Fruit fly (Drosophila melanogaster) whole organism, embryonic: ENCODE results near the gene Sfp23F.

Experiments
- Ada2b ChIP-seq: fragments of 200-800 bp; sonication (Bioruptor generic); IDR thresholded peaks from 2 replicates; pipeline ENCODE4 v1.3.6; 2022; ENCODE audit warnings: missing biosample characterization, missing genetic modification characterization
- Adf1 ChIP-seq: fragments of 200-800 bp; sonication (Bioruptor generic); IDR thresholded peaks from 2 replicates; pipeline ENCODE4 v1.3.6; 2022; ENCODE audit warnings: missing biosample characterization, missing genetic modification characterization
- Bdp1 ChIP-seq: fragments of 200-800 bp; sonication (Bioruptor generic); optimal IDR thresholded peaks from 3 replicates; lab custom pipeline; 2016; ENCODE audit warnings: missing biosample characterization, missing genetic modification characterization
- Bteb2 ChIP-seq: fragments of 200-800 bp; sonication (Bioruptor generic); optimal IDR thresholded peaks from 2 replicates; lab custom pipeline; 2016; ENCODE audit warnings: missing biosample characterization, missing genetic modification characterization
- CG1024 ChIP-seq: fragments of 200-800 bp; sonication (Bioruptor generic); IDR thresholded peaks from 2 replicates; pipeline ENCODE4 v1.3.6; 2022; ENCODE audit warnings: missing biosample characterization, missing genetic modification characterization
- CG11085 ChIP-seq: fragments of 200-800 bp; sonication (Bioruptor generic); IDR thresholded peaks from 2 replicates; pipeline ENCODE4 v1.3.6; 2022; ENCODE audit warnings: missing biosample characterization, missing genetic modification characterization
- CG11247 ChIP-seq: fragments of 200-800 bp; sonication (Bioruptor generic); IDR thresholded peaks from 2 replicates; pipeline ENCODE4 v1.3.6; 2022; ENCODE audit warnings: missing biosample characterization, missing genetic modification characterization
- CG12104 ChIP-seq: fragments of 200-800 bp; sonication (Bioruptor generic); optimal IDR thresholded peaks from 3 replicates; lab custom pipeline; 2016; ENCODE audit warnings: missing biosample characterization, missing genetic modification characterization
- CG12155 ChIP-seq: fragments of 200-800 bp; sonication (Bioruptor generic); optimal IDR thresholded peaks from 3 replicates; lab custom pipeline; 2016; ENCODE audit warnings: missing biosample characterization, missing genetic modification characterization
- CG12659 ChIP-seq: fragments of 200-800 bp; sonication (Bioruptor generic); optimal IDR thresholded peaks from 3 replicates; lab custom pipeline; 2017; ENCODE audit warnings: mild to moderate bottlenecking, missing biosample characterization, missing genetic modification reagents, missing genetic modification characterization
- CG12744 ChIP-seq: fragments of 200-800 bp; sonication (Bioruptor generic); optimal IDR thresholded peaks from 2 replicates; lab custom pipeline; 2016; ENCODE audit warnings: missing biosample characterization, missing genetic modification characterization
- CG13296 ChIP-seq: fragments of 200-800 bp; sonication (Bioruptor generic); optimal IDR thresholded peaks from 3 replicates; lab custom pipeline; 2018; ENCODE audit warnings: missing biosample characterization, mild to moderate bottlenecking, missing genetic modification characterization
- CG14710 ChIP-seq: fragments of 200-800 bp; sonication (Bioruptor generic); optimal IDR thresholded peaks from 3 replicates; lab custom pipeline; 2019; ENCODE audit warnings: missing biosample characterization, mild to moderate bottlenecking, missing genetic modification characterization, moderate library complexity
- CG16815 ChIP-seq: fragments of 200-800 bp; sonication (Bioruptor generic); optimal IDR thresholded peaks from 3 replicates; lab custom pipeline; 2017; ENCODE audit warnings: missing biosample characterization, mild to moderate bottlenecking, missing genetic modification characterization
- CG16863 ChIP-seq: fragments of 200-800 bp; sonication (Bioruptor generic); optimal IDR thresholded peaks from 3 replicates; lab custom pipeline; 2016; ENCODE audit warnings: missing biosample characterization, missing genetic modification characterization
- CG3163 ChIP-seq: fragments of 200-800 bp; sonication (Bioruptor generic); optimal IDR thresholded peaks from 3 replicates; lab custom pipeline; 2016; ENCODE audit warnings: missing biosample characterization, missing genetic modification characterization
- CG32772 ChIP-seq: fragments of 200-800 bp; sonication (Bioruptor generic); IDR thresholded peaks from 2 replicates; pipeline ENCODE4 v1.3.6; 2022; ENCODE audit warnings: missing biosample characterization, missing genetic modification characterization
- CG4282 ChIP-seq: fragments of 200-800 bp; sonication (Bioruptor generic); optimal IDR thresholded peaks from 2 replicates; lab custom pipeline; 2016; ENCODE audit warnings: missing biosample characterization, missing genetic modification characterization
- CG4854 ChIP-seq: fragments of 200-800 bp; sonication (Bioruptor generic); optimal IDR thresholded peaks from 2 replicates; lab custom pipeline; 2016; ENCODE audit warnings: missing biosample characterization, missing genetic modification characterization, inconsistent platforms
- CG5245 ChIP-seq: fragments of 200-800 bp; sonication (Bioruptor generic); optimal IDR thresholded peaks from 3 replicates; lab custom pipeline; 2016; ENCODE audit warnings: missing biosample characterization, missing genetic modification characterization
- CG9609 ChIP-seq: fragments of 200-800 bp; sonication (Bioruptor generic); optimal IDR thresholded peaks from 3 replicates; lab custom pipeline; 2016; ENCODE audit warnings: missing biosample characterization, missing genetic modification characterization
- CG9876 ChIP-seq: fragments of 200-800 bp; sonication (Bioruptor generic); optimal IDR thresholded peaks from 2 replicates; lab custom pipeline; 2016; ENCODE audit warnings: missing biosample characterization, missing genetic modification characterization
- CTCF ChIP-seq: fragments of 200-800 bp; sonication (Bioruptor generic); optimal IDR thresholded peaks from 2 replicates; lab custom pipeline; 2017; ENCODE audit warnings: missing biosample characterization, mild to moderate bottlenecking, missing genetic modification characterization, moderate library complexity
- D19B ChIP-seq: fragments of 200-800 bp; sonication (Bioruptor generic); optimal IDR thresholded peaks from 2 replicates; lab custom pipeline; 2017; ENCODE audit warnings: missing biosample characterization, mild to moderate bottlenecking, missing genetic modification characterization
- Eip74EF ChIP-seq, 2 experiments: fragments of 200-800 bp in 1 of 2; fragments of >200 bp in 1 of 2; sonication (Bioruptor generic) in 1 of 2; optimal IDR thresholded peaks; 2 replicates each; lab custom pipeline; 2017 to 2019; ENCODE audit warnings: missing biosample characterization in 2 of 2, missing genetic modification characterization in 2 of 2, mild to moderate bottlenecking in 1 of 2, moderate library complexity in 1 of 2
- Fer2 ChIP-seq: fragments of 200-800 bp; sonication (Bioruptor generic); optimal IDR thresholded peaks from 2 replicates; lab custom pipeline; 2018; ENCODE audit warnings: missing biosample characterization, mild to moderate bottlenecking, missing genetic modification characterization, moderate library complexity
- Gsc ChIP-seq: fragments of 200-800 bp; sonication (Bioruptor generic); IDR thresholded peaks from 2 replicates; pipeline ENCODE4 v1.3.6; 2022; ENCODE audit warnings: missing biosample characterization, missing genetic modification characterization
- Hr51 ChIP-seq, 2 experiments: fragments of 200-800 bp; sonication (Bioruptor generic); optimal IDR thresholded peaks; 2 replicates in 1 of 2; 3 replicates in 1 of 2; lab custom pipeline; 2016 to 2018; ENCODE audit warnings: missing biosample characterization in 2 of 2, missing genetic modification characterization in 2 of 2, mild to moderate bottlenecking in 1 of 2, moderate library complexity in 1 of 2
- Meics ChIP-seq: fragments of 200-800 bp; sonication (Bioruptor generic); optimal IDR thresholded peaks from 2 replicates; lab custom pipeline; 2017; ENCODE audit warnings: missing biosample characterization, mild to moderate bottlenecking, missing genetic modification characterization
- NK7.1 ChIP-seq: fragments of 200-800 bp; sonication (Bioruptor generic); optimal IDR thresholded peaks from 3 replicates; lab custom pipeline; 2016; ENCODE audit warnings: missing biosample characterization, missing genetic modification characterization
- Nf-YC ChIP-seq: fragments of 200-800 bp; optimal IDR thresholded peaks from 3 replicates; lab custom pipeline; 2019; ENCODE audit warnings: missing biosample characterization, mild to moderate bottlenecking, missing genetic modification characterization, moderate library complexity
- PHDP ChIP-seq: fragments of 200-800 bp; sonication (Bioruptor generic); optimal IDR thresholded peaks from 3 replicates; lab custom pipeline; 2018; ENCODE audit warnings: missing biosample characterization, mild to moderate bottlenecking, missing genetic modification characterization, moderate library complexity
- Rx ChIP-seq: fragments of 200-800 bp; sonication (Bioruptor generic); IDR thresholded peaks from 2 replicates; pipeline ENCODE4 v1.3.6; 2022; ENCODE audit warnings: missing biosample characterization, missing genetic modification characterization
- Six4 ChIP-seq: fragments of 200-800 bp; sonication (Bioruptor generic); optimal IDR thresholded peaks from 2 replicates; lab custom pipeline; 2016; ENCODE audit warnings: missing biosample characterization, missing genetic modification characterization
- amos ChIP-seq: fragments of 200-800 bp; sonication (Bioruptor generic); IDR thresholded peaks from 2 replicates; pipeline ENCODE4 v1.3.6; 2022; ENCODE audit warnings: missing biosample characterization, missing genetic modification characterization; ENCODE audit not compliant: partially characterized antibody
- btn ChIP-seq: fragments of 200-800 bp; sonication (Bioruptor generic); optimal IDR thresholded peaks from 2 replicates; lab custom pipeline; 2016; ENCODE audit warnings: missing biosample characterization, missing genetic modification characterization
- fd64A ChIP-seq: fragments of 200-800 bp; sonication (Bioruptor generic); optimal IDR thresholded peaks from 3 replicates; lab custom pipeline; 2018; ENCODE audit warnings: missing biosample characterization, mild to moderate bottlenecking, missing genetic modification characterization
- hb ChIP-seq: fragments of 200-800 bp; sonication (Bioruptor generic); IDR thresholded peaks from 3 replicates; pipeline ENCODE4 v1.3.6; 2022; ENCODE audit warnings: missing biosample characterization, missing genetic modification characterization; ENCODE audit not compliant: partially characterized antibody
- hth ChIP-seq: fragments of >200 bp; optimal IDR thresholded peaks from 2 replicates; lab custom pipeline; 2017; ENCODE audit warnings: inconsistent platforms
- knrl ChIP-seq: fragments of 200-800 bp; sonication (Bioruptor generic); IDR thresholded peaks from 3 replicates; pipeline ENCODE4 v1.3.6; 2022; ENCODE audit warnings: missing biosample characterization, missing genetic modification characterization; ENCODE audit not compliant: partially characterized antibody
- lbe ChIP-seq: fragments of 200-800 bp; sonication (Bioruptor generic); optimal IDR thresholded peaks from 2 replicates; lab custom pipeline; 2016; ENCODE audit warnings: missing biosample characterization, mild to moderate bottlenecking, missing genetic modification characterization
- lmd ChIP-seq: fragments of 200-800 bp; sonication (Bioruptor generic); IDR thresholded peaks from 2 replicates; pipeline ENCODE4 v1.3.6; 2022; ENCODE audit warnings: missing biosample characterization, missing genetic modification characterization
- p53 ChIP-seq: fragments of 200-800 bp; sonication (Bioruptor generic); optimal IDR thresholded peaks from 2 replicates; lab custom pipeline; 2016; ENCODE audit warnings: missing biosample characterization, missing genetic modification characterization
- sens-2 ChIP-seq: fragments of 200-800 bp; sonication (Bioruptor generic); IDR thresholded peaks from 2 replicates; pipeline ENCODE4 v1.3.6; 2022; ENCODE audit warnings: missing biosample characterization, missing genetic modification characterization
- sqz ChIP-seq: fragments of 200-800 bp; sonication (Bioruptor generic); optimal IDR thresholded peaks from 3 replicates; lab custom pipeline; 2018; ENCODE audit warnings: missing biosample characterization, mild to moderate bottlenecking, missing genetic modification characterization
- ssp ChIP-seq: fragments of 200-800 bp; sonication (Bioruptor generic); IDR thresholded peaks from 2 replicates; pipeline ENCODE4 v1.3.6; 2022; ENCODE audit warnings: missing biosample characterization, missing genetic modification characterization
- tin ChIP-seq: fragments of 200-800 bp; sonication (Bioruptor generic); optimal IDR thresholded peaks from 3 replicates; lab custom pipeline; 2016; ENCODE audit warnings: missing biosample characterization, missing genetic modification characterization
- trem ChIP-seq: fragments of 200-800 bp; optimal IDR thresholded peaks from 3 replicates; lab custom pipeline; 2019; ENCODE audit warnings: missing biosample characterization, mild to moderate bottlenecking, missing genetic modification characterization, moderate library complexity
- wek ChIP-seq: fragments of 200-800 bp; sonication (Bioruptor generic); optimal IDR thresholded peaks from 3 replicates; lab custom pipeline; 2018; ENCODE audit warnings: missing biosample characterization, mild to moderate bottlenecking, missing genetic modification characterization, moderate library complexity
- yki ChIP-seq: fragments of >200 bp; optimal IDR thresholded peaks from 3 replicates; lab custom pipeline; 2018
- zfh1 ChIP-seq: fragments of 200-800 bp; sonication (Bioruptor generic); IDR thresholded peaks from 3 replicates; pipeline ENCODE4 v1.3.6; 2022; ENCODE audit warnings: missing biosample characterization, missing genetic modification characterization

The Sfp23F gene

dm6 chr2L:3338566-3339215 lies 48.9 kb downstream of the Sfp23F start (continued):
- TF ChIP-seq CG13296 (no peak), CG12155 (peak; percentile 47), ssp (peak; percentile 73), CG32772 (peak; percentile 91), CG16863 (peak; percentile 87), CG5245 (peak; percentile 78), Fer2 (no peak), CG1024 (GFP tag; lab: Robert Waterston, UW) (peak; percentile 73), btn (GFP tag; lab: Kevin White, UChicago) (peak; percentile 76), NK7.1 (GFP tag; lab: Kevin White, UChicago) (peak; percentile 35), CG3163 (peak; percentile 79), CG16815 (peak; percentile 68), Ada2b (GFP tag; lab: Robert Waterston, UW) (peak; percentile 65), sens-2 (peak; percentile 42; the same call in 1 of the 2 replicates), CG4854 (no peak), Adf1 (GFP tag; lab: Robert Waterston, UW) (no peak), sqz (no peak), yki (lab: Kevin White, UChicago) (no peak), Six4 (peak; percentile 89), PHDP (peak; percentile 77), lbe (no peak), hth (lab: Kevin White, UChicago) (no peak), CG12659 (GFP tag; lab: Kevin White, UChicago) (peak; percentile 32), p53 (peak; percentile 67), CG11085 (GFP tag; lab: Robert Waterston, UW) (no peak; the same call in 1 of the 2 replicates), CG12104 (GFP tag; lab: Kevin White, UChicago) (peak; percentile 26), CG9876 (GFP tag; lab: Kevin White, UChicago) (peak; percentile 45), Bteb2 (peak; percentile 15), CG9609 (GFP tag; lab: Kevin White, UChicago) (peak; percentile 87), lmd (peak; percentile 81), zfh1 (GFP tag; lab: Robert Waterston, UW) (peak; percentile 87), tin (GFP tag; lab: Kevin White, UChicago) (peak; percentile 85), CTCF (GFP tag; lab: Kevin White, UChicago) (no peak), trem (tag; lab: Kevin White, UChicago) (peak; percentile 85), Rx (GFP tag; lab: Robert Waterston, UW) (peak; percentile 79), CG4282 (GFP tag; lab: Kevin White, UChicago) (peak; percentile 45), knrl (GFP tag; lab: Robert Waterston, UW) (no peak), CG12744 (GFP tag; lab: Kevin White, UChicago) (peak; percentile 47), CG11247 (peak; percentile 62), Eip74EF (GFP tag; optimal IDR thresholded peaks at IDR 0.05; lab: Kevin White, UChicago) (no peak), Nf-YC (tag; lab: Kevin White, UChicago) (no peak), fd64A (peak; percentile 72), Gsc (GFP tag; lab: Robert Waterston, UW) (peak; percentile 77), D19B (GFP tag; lab: Kevin White, UChicago) (peak; percentile 89), Bdp1 (GFP tag; lab: Kevin White, UChicago) (peak; percentile 70), wek (no peak), Meics (no peak), CG14710 (tag; lab: Kevin White, UChicago) (peak; percentile 88), hb (GFP tag; lab: Robert Waterston, UW) (no peak), Hr51 (GFP tag; optimal IDR thresholded peaks at IDR 0.05; lab: Kevin White, UChicago) (peak in 1 of 2 experiments; percentile 15), amos (GFP tag; lab: Robert Waterston, UW) (no peak)
